Worm (Caenorhabditis elegans) whole organism, L4/young adult: ENCODE measurements around the gene Y39A1A.21.
"Not testable (repeated sequence)": the region's sequence is repeated elsewhere in the genome, so short reads cannot be mapped to it uniquely, and the experiment has no call there.

Experiments used
- W03F9.2 ChIP-seq: fragments of 150-350 bp; optimal IDR thresholded peaks from 2 replicates; lab custom pipeline; 2014; ENCODE audit warnings: missing biosample characterization, missing genetic modification characterization
- dao-5 ChIP-seq: sonication (generic microtip); optimal IDR thresholded peaks from 2 replicates; lab custom pipeline; 2016; ENCODE audit warnings: missing genotype, missing genetic modification characterization, moderate library complexity, missing compliant biosample characterization
- him-1 ChIP-seq: sonication (generic microtip); optimal IDR thresholded peaks from 2 replicates; lab custom pipeline; 2016; ENCODE audit warnings: missing genotype, missing genetic modification reagents, missing genetic modification characterization, missing compliant biosample characterization

- not testable (repeated sequence) for TF ChIP-seq W03F9.2 (tag; lab: Kevin White, UChicago); dao-5; him-1 (tag; lab: Kevin White, UChicago)
Measured at ce11 chrIII:10750043-10750442, 43.2 kb upstream of the Y39A1A.21 start, which contains the start of gene enu-3.6.
